Fruit fly (Drosophila melanogaster): ENCODE results near the gene CG43083.

Gene CG43083

DNA sequence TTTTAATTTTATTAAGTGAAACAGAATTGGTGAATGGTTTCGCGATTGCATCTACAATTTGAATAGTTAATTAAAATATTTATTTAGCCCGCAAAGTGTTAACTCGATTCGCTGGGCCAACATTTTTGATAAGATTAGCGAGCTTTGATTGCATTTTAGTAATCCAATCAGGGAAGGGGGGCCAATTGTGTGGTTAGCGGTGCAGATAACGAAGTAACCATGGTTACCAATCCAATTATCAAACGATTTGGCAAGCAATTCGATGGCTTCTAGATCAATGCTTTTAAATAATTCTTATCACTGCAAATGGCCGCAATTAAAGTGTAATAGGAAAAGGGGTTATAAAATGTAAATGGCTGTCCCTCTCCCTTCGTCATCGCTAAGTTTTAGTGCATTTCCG, 44.0 kb downstream of the CG43083 start:
- TF ChIP-seq CG3032 (tag; optimal IDR thresholded peaks at IDR 0.05) (no peak), Eip93F (GFP tag; optimal IDR thresholded peaks at IDR 0.05) (no peak), spab (GFP tag; optimal IDR thresholded peaks at IDR 0.05) (no peak), CG32006 (GFP tag; optimal IDR thresholded peaks at IDR 0.05) (no peak), dsx (GFP tag; optimal IDR thresholded peaks at IDR 0.05; ENCODE audit: poor library complexity, severe bottlenecking) (no peak), CG34406 (GFP tag; optimal IDR thresholded peaks at IDR 0.05) (no peak), CG10631 (GFP tag; optimal IDR thresholded peaks at IDR 0.05) (no peak), CG9139 (GFP tag; optimal IDR thresholded peaks at IDR 0.05) (no peak), achi (GFP tag; optimal IDR thresholded peaks at IDR 0.05) (no peak), CG11762 (GFP tag; optimal IDR thresholded peaks at IDR 0.05; ENCODE audit: insufficient read depth) (no peak), CG4318 (GFP tag; optimal IDR thresholded peaks at IDR 0.05) (no peak), CG6163 (GFP tag; IDR thresholded peaks at IDR 0.05) (no peak), Hr4 (GFP tag; optimal IDR thresholded peaks at IDR 0.05) (no peak), Eip78C (GFP tag) (no peak), Blimp-1 (GFP tag; optimal IDR thresholded peaks at IDR 0.05) (no peak), fd59A (GFP tag; optimal IDR thresholded peaks at IDR 0.05) (no peak), OdsH (GFP tag; optimal IDR thresholded peaks at IDR 0.05) (no peak)

DNA sequence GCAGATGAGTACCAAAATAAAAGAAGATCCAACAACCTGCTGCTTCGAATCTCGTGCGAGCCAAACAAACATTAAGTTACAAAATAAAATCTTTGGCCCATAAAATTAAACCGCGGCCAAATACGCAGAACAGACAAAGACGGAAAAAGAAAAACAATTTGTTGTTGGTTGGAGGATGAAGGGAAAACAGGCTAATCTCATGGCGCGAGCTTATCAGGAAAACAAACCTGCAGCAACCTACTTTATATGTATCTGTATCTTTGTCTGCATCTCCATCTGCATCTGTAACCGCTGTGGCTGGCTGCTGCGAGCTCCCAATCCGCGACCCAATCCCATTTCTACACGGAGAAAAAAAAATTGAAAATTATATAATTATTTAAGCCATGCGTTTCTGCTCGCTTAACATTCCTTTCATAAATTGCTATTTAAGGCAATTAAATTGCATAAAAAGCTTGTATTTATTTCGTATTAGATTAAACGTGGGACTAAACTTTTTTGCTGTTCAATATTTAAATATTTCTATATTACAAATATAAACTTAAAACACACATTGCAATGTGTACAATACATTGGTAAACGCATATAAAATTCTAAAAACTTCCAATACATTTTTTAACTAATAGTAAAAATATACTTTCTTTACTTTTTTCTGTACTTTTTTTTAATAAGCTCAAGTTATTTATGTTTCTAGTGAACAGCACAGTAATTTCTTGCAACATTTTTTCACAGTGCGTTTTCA, 44.6 kb downstream of the CG43083 start:
- TF ChIP-seq Sox102F (GFP tag; optimal IDR thresholded peaks at IDR 0.05) = no peak
- peak; percentile 36 for TF ChIP-seq pdm3 (GFP tag; optimal IDR thresholded peaks at IDR 0.05)
- TF ChIP-seq svp (GFP tag) = peak; percentile 67
- peak; percentile 54 for TF ChIP-seq CG34406 (GFP tag; optimal IDR thresholded peaks at IDR 0.05)
- no peak for TF ChIP-seq dac (GFP tag; optimal IDR thresholded peaks at IDR 0.05)
- TF ChIP-seq CG6163 (GFP tag; IDR thresholded peaks at IDR 0.05) = no peak
- no peak for TF ChIP-seq net (GFP tag; optimal IDR thresholded peaks at IDR 0.05)
- TF ChIP-seq CG11294 (GFP tag; IDR thresholded peaks at IDR 0.05) = no peak
- TF ChIP-seq fd85E (GFP tag; optimal IDR thresholded peaks at IDR 0.05) = no peak
- TF ChIP-seq Blimp-1 (GFP tag; optimal IDR thresholded peaks at IDR 0.05) = no peak
- peak; percentile 52 for TF ChIP-seq CG3919 (GFP tag; optimal IDR thresholded peaks at IDR 0.05)
- peak; percentile 13 for TF ChIP-seq Smox (GFP tag; optimal IDR thresholded peaks at IDR 0.05)
- peak; percentile 1 for TF ChIP-seq Hr39 (GFP tag; optimal IDR thresholded peaks at IDR 0.05)
- TF ChIP-seq CG11762 (GFP tag; optimal IDR thresholded peaks at IDR 0.05; ENCODE audit: insufficient read depth) = peak; percentile 51
- TF ChIP-seq CG6792 (GFP tag; optimal IDR thresholded peaks at IDR 0.05) = peak; percentile 33
- TF ChIP-seq CG8319 (GFP tag; optimal IDR thresholded peaks at IDR 0.05) = no peak
- no peak for TF ChIP-seq dsx (GFP tag; optimal IDR thresholded peaks at IDR 0.05; ENCODE audit: poor library complexity, severe bottlenecking)
- TF ChIP-seq topi (GFP tag; optimal IDR thresholded peaks at IDR 0.05) = no peak
- no peak for TF ChIP-seq ss (GFP tag; optimal IDR thresholded peaks at IDR 0.05)
- TF ChIP-seq Eip78C (GFP tag) = peak; percentile 87
- peak; percentile 70 for TF ChIP-seq CG32006 (GFP tag; optimal IDR thresholded peaks at IDR 0.05)
- TF ChIP-seq Sox14 (GFP tag; optimal IDR thresholded peaks at IDR 0.05) = no peak
- no peak for TF ChIP-seq Ets21C (GFP tag; optimal IDR thresholded peaks at IDR 0.05)
- TF ChIP-seq Ets96B (tag; optimal IDR thresholded peaks at IDR 0.05) = peak; percentile 20
- no peak for TF ChIP-seq CG8119 (GFP tag; IDR thresholded peaks at IDR 0.05)
- no peak for TF ChIP-seq CG6808 (GFP tag; optimal IDR thresholded peaks at IDR 0.05)
- TF ChIP-seq fkh (GFP tag; optimal IDR thresholded peaks at IDR 0.05) = no peak
- peak; percentile 40 for TF ChIP-seq CG4318 (GFP tag; optimal IDR thresholded peaks at IDR 0.05)
- peak; percentile 62 for TF ChIP-seq acj6 (GFP tag; optimal IDR thresholded peaks at IDR 0.05)
- TF ChIP-seq Eip75B (GFP tag; optimal IDR thresholded peaks at IDR 0.05) = no peak
- TF ChIP-seq CG31627 (GFP tag; optimal IDR thresholded peaks at IDR 0.05) = no peak
- no peak for TF ChIP-seq CG3032 (tag; optimal IDR thresholded peaks at IDR 0.05)
- no peak for TF ChIP-seq CG1621 (tag; optimal IDR thresholded peaks at IDR 0.05)
- TF ChIP-seq CG10669 (GFP tag; optimal IDR thresholded peaks at IDR 0.05) = peak; percentile 8
- no peak for TF ChIP-seq Lpt (GFP tag; optimal IDR thresholded peaks at IDR 0.05)
- peak; percentile 11 for TF ChIP-seq cyc (GFP tag; optimal IDR thresholded peaks at IDR 0.05)
- TF ChIP-seq Sox15 (GFP tag; optimal IDR thresholded peaks at IDR 0.05) = peak; percentile 22
- no peak for TF ChIP-seq Met (GFP tag; optimal IDR thresholded peaks at IDR 0.05)
- TF ChIP-seq spab (GFP tag; optimal IDR thresholded peaks at IDR 0.05) = peak; percentile 31
- TF ChIP-seq Eip93F (GFP tag; optimal IDR thresholded peaks at IDR 0.05) = no peak
- TF ChIP-seq Hr4 (GFP tag; optimal IDR thresholded peaks at IDR 0.05) = peak; percentile 15
- TF ChIP-seq esn (GFP tag; optimal IDR thresholded peaks at IDR 0.05) = peak; percentile 36
